Worm (Caenorhabditis elegans) whole organism, L2 larva: ENCODE data around the gene arrd-15.
A peak's percentile ranks its signal among the peaks of the same experiment; 100 is the strongest.

Experiments
- C34F6.9 ChIP-seq: fragments of 150-350 bp; optimal IDR thresholded peaks from 2 replicates; lab custom pipeline; 2014; ENCODE audit warnings: missing biosample characterization, missing genetic modification characterization
- F13H6.1 ChIP-seq: sonication (generic microtip); optimal IDR thresholded peaks from 2 replicates; lab custom pipeline; 2016; ENCODE audit warnings: missing genetic modification characterization, missing compliant biosample characterization
- R02D3.7 ChIP-seq: fragments of 150-350 bp; optimal IDR thresholded peaks from 2 replicates; lab custom pipeline; 2014; ENCODE audit warnings: missing biosample characterization, missing genetic modification characterization
- Y55F3AM.14 ChIP-seq: fragments of 200-800 bp; sonication (Bioruptor generic); optimal IDR thresholded peaks from 2 replicates; lab custom pipeline; 2018; ENCODE audit warnings: mild to moderate bottlenecking, missing genetic modification characterization, missing compliant biosample characterization
- alr-1 ChIP-seq: fragments of 150-350 bp; optimal IDR thresholded peaks from 2 replicates; lab custom pipeline; 2014; ENCODE audit warnings: missing biosample characterization, missing genetic modification characterization
- aly-2 ChIP-seq: fragments of 150-350 bp; optimal IDR thresholded peaks from 2 replicates; lab custom pipeline; 2014; ENCODE audit warnings: missing biosample characterization, missing genetic modification characterization
- ama-1 ChIP-seq: fragments of 150-350 bp; optimal IDR thresholded peaks from 2 replicates; lab custom pipeline; 2018; ENCODE audit warnings: inconsistent platforms
- blmp-1 ChIP-seq: sonication (generic microtip); optimal IDR thresholded peaks from 2 replicates; lab custom pipeline; 2017; ENCODE audit warnings: missing genetic modification characterization, mild to moderate bottlenecking, missing compliant biosample characterization, antibody characterized with exemption, moderate library complexity; ENCODE audit not compliant: insufficient read depth
- ceh-16 ChIP-seq: fragments of 150-350 bp; optimal IDR thresholded peaks from 2 replicates; lab custom pipeline; 2014; ENCODE audit warnings: missing biosample characterization, missing genetic modification characterization
- ceh-82 ChIP-seq: fragments of 150-350 bp; optimal IDR thresholded peaks from 2 replicates; lab custom pipeline; 2014; ENCODE audit warnings: missing biosample characterization, missing genetic modification characterization
- crh-2 ChIP-seq: sonication (generic microtip); optimal IDR thresholded peaks from 2 replicates; lab custom pipeline; 2017; ENCODE audit warnings: missing biosample characterization, missing genetic modification characterization
- dmd-4 ChIP-seq: sonication (generic microtip); optimal IDR thresholded peaks from 2 replicates; lab custom pipeline; 2017; ENCODE audit warnings: missing biosample characterization, missing genetic modification characterization
- egl-27 ChIP-seq: sonication (generic microtip); optimal IDR thresholded peaks from 3 replicates; lab custom pipeline; 2017; ENCODE audit warnings: missing biosample characterization, missing genetic modification reagents, missing genetic modification characterization
- elt-1 ChIP-seq: fragments of 150-350 bp; optimal IDR thresholded peaks from 2 replicates; lab custom pipeline; 2014; ENCODE audit warnings: missing biosample characterization, missing genetic modification characterization
- elt-3 ChIP-seq: sonication (generic microtip); optimal IDR thresholded peaks from 2 replicates; lab custom pipeline; 2017; ENCODE audit warnings: missing biosample characterization, missing genetic modification characterization
- fos-1 ChIP-seq: fragments of 150-350 bp; optimal IDR thresholded peaks from 2 replicates; lab custom pipeline; 2014; ENCODE audit warnings: missing biosample characterization, missing genetic modification characterization
- gmeb-1 ChIP-seq: fragments of 150-350 bp; optimal IDR thresholded peaks from 2 replicates; lab custom pipeline; 2014; ENCODE audit warnings: missing biosample characterization, missing genetic modification characterization
- lin-11 ChIP-seq: fragments of 150-350 bp; sonication (generic microtip); optimal IDR thresholded peaks from 2 replicates; lab custom pipeline; 2014; ENCODE audit warnings: missing biosample characterization, missing genetic modification characterization, inconsistent platforms, mixed read lengths
- lin-13 ChIP-seq: fragments of 150-350 bp; optimal IDR thresholded peaks from 2 replicates; lab custom pipeline; 2014; ENCODE audit warnings: missing biosample characterization, missing genetic modification reagents, missing genetic modification characterization
- lin-39 ChIP-seq: fragments of 150-350 bp; optimal IDR thresholded peaks from 2 replicates; lab custom pipeline; 2014; ENCODE audit warnings: missing biosample characterization, missing genetic modification reagents, missing genetic modification characterization
- lsy-2 ChIP-seq, 2 experiments: fragments of 150-350 bp in 1 of 2; sonication (generic microtip) in 1 of 2; optimal IDR thresholded peaks; 2 replicates each; lab custom pipeline; 2014 to 2017; ENCODE audit warnings: missing biosample characterization in 2 of 2, missing genetic modification characterization in 2 of 2
- mab-5 ChIP-seq: fragments of 150-350 bp; optimal IDR thresholded peaks from 2 replicates; lab custom pipeline; 2014; ENCODE audit warnings: missing biosample characterization, missing genetic modification characterization
- mbf-1 ChIP-seq: sonication (generic microtip); optimal IDR thresholded peaks from 2 replicates; lab custom pipeline; 2017; ENCODE audit warnings: missing biosample characterization, missing genetic modification characterization
- mdl-1 ChIP-seq, 2 experiments: fragments of 150-350 bp in 1 of 2; sonication (generic microtip) in 1 of 2; optimal IDR thresholded peaks; 2 replicates each; lab custom pipeline; 2017; ENCODE audit warnings: missing biosample characterization in 2 of 2, missing genetic modification characterization in 2 of 2
- nhr-10 ChIP-seq: sonication (generic microtip); optimal IDR thresholded peaks from 2 replicates; lab custom pipeline; 2017; ENCODE audit warnings: missing biosample characterization, missing genetic modification characterization
- nhr-11 ChIP-seq: fragments of 150-350 bp; optimal IDR thresholded peaks from 2 replicates; lab custom pipeline; 2014; ENCODE audit warnings: missing biosample characterization, missing genetic modification characterization
- nhr-12 ChIP-seq: fragments of 150-350 bp; optimal IDR thresholded peaks from 2 replicates; lab custom pipeline; 2014; ENCODE audit warnings: missing biosample characterization, missing genetic modification characterization
- nhr-129 ChIP-seq: fragments of 150-350 bp; optimal IDR thresholded peaks from 2 replicates; lab custom pipeline; 2014; ENCODE audit warnings: missing biosample characterization, missing genetic modification characterization
- nhr-21 ChIP-seq: fragments of 150-350 bp; optimal IDR thresholded peaks from 2 replicates; lab custom pipeline; 2014; ENCODE audit warnings: missing biosample characterization, missing genetic modification characterization
- nhr-23 ChIP-seq: fragments of 150-350 bp; optimal IDR thresholded peaks from 2 replicates; lab custom pipeline; 2014; ENCODE audit warnings: missing biosample characterization, missing genetic modification reagents, missing genetic modification characterization
- nhr-237 ChIP-seq: fragments of 150-350 bp; optimal IDR thresholded peaks from 2 replicates; lab custom pipeline; 2014; ENCODE audit warnings: missing biosample characterization, missing genetic modification characterization
- nhr-25 ChIP-seq: fragments of 150-350 bp; sonication (generic microtip); optimal IDR thresholded peaks from 3 replicates; lab custom pipeline; 2014; ENCODE audit warnings: missing biosample characterization, missing genetic modification characterization
- nhr-6 ChIP-seq: fragments of 150-350 bp; optimal IDR thresholded peaks from 2 replicates; lab custom pipeline; 2014; ENCODE audit warnings: missing biosample characterization, missing genetic modification characterization
- nhr-77 ChIP-seq: fragments of 150-350 bp; optimal IDR thresholded peaks from 2 replicates; lab custom pipeline; 2014; ENCODE audit warnings: missing biosample characterization, missing genetic modification characterization
- peb-1 ChIP-seq: fragments of 150-350 bp; optimal IDR thresholded peaks from 2 replicates; lab custom pipeline; 2014; ENCODE audit warnings: missing biosample characterization, missing genetic modification characterization
- sem-4 ChIP-seq: fragments of 150-350 bp; optimal IDR thresholded peaks from 2 replicates; lab custom pipeline; 2014; ENCODE audit warnings: missing biosample characterization, missing genetic modification reagents, missing genetic modification characterization
- skn-1 ChIP-seq: sonication (generic microtip); optimal IDR thresholded peaks from 2 replicates; lab custom pipeline; 2017; ENCODE audit warnings: missing biosample characterization, missing genetic modification characterization
- sma-3 ChIP-seq: sonication (generic microtip); optimal IDR thresholded peaks from 2 replicates; lab custom pipeline; 2016; ENCODE audit warnings: missing genetic modification reagents, missing genetic modification characterization, missing compliant biosample characterization
- sma-9 ChIP-seq, 2 experiments: fragments of 150-350 bp in 1 of 2; sonication (generic microtip) in 1 of 2; optimal IDR thresholded peaks; 2 replicates each; lab custom pipeline; 2014 to 2016; ENCODE audit warnings: missing genetic modification characterization in 2 of 2, mild to moderate bottlenecking in 1 of 2, missing biosample characterization in 1 of 2, missing compliant biosample characterization in 1 of 2, missing genetic modification reagents in 1 of 2, moderate library complexity in 1 of 2
- snpc-4 ChIP-seq: fragments of 150-350 bp; optimal IDR thresholded peaks from 2 replicates; lab custom pipeline; 2014; ENCODE audit warnings: missing biosample characterization, missing genetic modification characterization
- unc-39 ChIP-seq: fragments of 150-350 bp; optimal IDR thresholded peaks from 2 replicates; lab custom pipeline; 2014; ENCODE audit warnings: missing biosample characterization, missing genetic modification characterization
- unc-55 ChIP-seq: fragments of 150-350 bp; sonication (generic microtip); optimal IDR thresholded peaks from 3 replicates; lab custom pipeline; 2014; ENCODE audit warnings: missing biosample characterization, missing genetic modification reagents, missing genetic modification characterization
- unc-62 ChIP-seq: fragments of 150-350 bp; optimal IDR thresholded peaks from 2 replicates; lab custom pipeline; 2014; ENCODE audit warnings: missing biosample characterization, missing genetic modification reagents, missing genetic modification characterization
- zag-1 ChIP-seq: fragments of 150-350 bp; optimal IDR thresholded peaks from 2 replicates; lab custom pipeline; 2014; ENCODE audit warnings: missing biosample characterization, missing genetic modification characterization
- ztf-1 ChIP-seq: fragments of 200-800 bp; sonication (Bioruptor generic); conservative IDR thresholded peaks from 2 replicates; pipeline ENCODE4 v1.3.6; 2022; ENCODE audit warnings: missing genetic modification characterization, missing compliant biosample characterization
- ztf-11 ChIP-seq: sonication (generic microtip); optimal IDR thresholded peaks from 2 replicates; lab custom pipeline; 2017; ENCODE audit warnings: missing biosample characterization, missing genetic modification characterization
- ztf-4 ChIP-seq: fragments of 150-350 bp; optimal IDR thresholded peaks from 2 replicates; lab custom pipeline; 2014; ENCODE audit warnings: missing biosample characterization, missing genetic modification characterization

arrd-15 gene

DNA sequence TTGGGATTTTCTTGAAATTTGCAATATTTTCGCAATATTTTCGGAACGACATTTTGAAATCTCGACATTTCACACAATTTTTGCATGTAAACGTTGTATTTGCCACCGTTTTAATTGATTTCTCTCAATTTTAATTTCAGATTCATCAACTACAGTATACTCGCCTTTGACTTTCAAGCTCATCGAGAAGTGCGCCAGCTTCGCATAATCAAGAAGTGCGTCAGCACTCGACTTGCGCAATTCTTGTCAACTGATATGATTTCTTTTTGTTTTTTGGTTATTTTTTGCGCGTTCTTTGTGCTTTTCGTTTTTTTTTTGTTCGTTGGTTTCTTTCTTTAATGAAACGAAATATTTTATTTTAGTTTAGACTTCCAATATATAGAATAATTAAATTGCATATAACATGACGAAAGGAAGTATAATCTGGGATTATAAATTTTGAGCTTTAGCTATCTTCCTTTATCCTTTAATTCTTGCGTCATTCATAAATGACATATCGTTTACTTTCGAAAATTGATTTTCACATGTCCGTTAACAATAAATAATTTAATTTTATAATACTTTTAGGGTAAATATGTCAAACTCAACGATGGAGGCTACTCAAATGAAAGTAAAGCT lies 42.5 kb upstream of the arrd-15 start, which contains the start of gene famh-136:
Gene famh-136, plus strand, starts transcription at position 568 of the 618 bp plus-strand sequence.
- TF ChIP-seq sma-9 (GFP tag; optimal IDR thresholded peaks at IDR 0.05; lab: Kevin White, UChicago) (peak; percentile 77), sma-9 (tag; optimal IDR thresholded peaks at IDR 0.05; lab: Kevin White, UChicago) (no peak), nhr-77 (tag; lab: Kevin White, UChicago) (peak; percentile 34), Y55F3AM.14 (peak; percentile 90), lin-39 (tag; lab: Kevin White, UChicago) (no peak), ceh-82 (tag; lab: Kevin White, UChicago) (peak; percentile 39), mdl-1 (tag; optimal IDR thresholded peaks at IDR 0.05; lab: Kevin White, UChicago) (peak in 1 of 2 experiments; percentile 5), gmeb-1 (tag; lab: Kevin White, UChicago) (peak; percentile 91), ztf-4 (tag; lab: Kevin White, UChicago) (peak; percentile 66), C34F6.9 (tag; lab: Kevin White, UChicago) (peak; percentile 95), nhr-10 (tag; lab: Kevin White, UChicago) (no peak), crh-2 (tag; lab: Kevin White, UChicago) (peak; percentile 91), blmp-1 (tag; lab: Kevin White, UChicago) (peak; percentile 13), R02D3.7 (no peak), nhr-129 (tag; lab: Kevin White, UChicago) (peak; percentile 88), mab-5 (tag; lab: Kevin White, UChicago) (peak; percentile 69), zag-1 (tag; lab: Kevin White, UChicago) (peak; percentile 4), elt-3 (tag; lab: Kevin White, UChicago) (no peak), lsy-2 (tag; optimal IDR thresholded peaks at IDR 0.05; lab: Kevin White, UChicago) (peak; percentile 81 to 96), lin-13 (GFP tag; lab: Kevin White, UChicago) (peak; percentile 81), ztf-11 (no peak), sma-3 (peak; percentile 87), nhr-21 (tag; lab: Kevin White, UChicago) (peak; percentile 76), nhr-237 (tag; lab: Kevin White, UChicago) (no peak), egl-27 (tag; lab: Kevin White, UChicago) (peak; percentile 11), F13H6.1 (tag; lab: Kevin White, UChicago) (peak; percentile 66), alr-1 (tag; lab: Kevin White, UChicago) (no peak), fos-1 (tag; lab: Kevin White, UChicago) (peak; percentile 87), unc-39 (tag; lab: Kevin White, UChicago) (no peak), aly-2 (tag; lab: Kevin White, UChicago) (no peak), sem-4 (tag; lab: Kevin White, UChicago) (peak; percentile 85), snpc-4 (tag; lab: Kevin White, UChicago) (peak; percentile 19), unc-55 (GFP tag; lab: Kevin White, UChicago) (peak; percentile 80), skn-1 (tag; lab: Kevin White, UChicago) (peak; percentile 33), nhr-23 (tag; lab: Kevin White, UChicago) (no peak), nhr-6 (tag; lab: Kevin White, UChicago) (peak; percentile 72), nhr-25 (tag; lab: Kevin White, UChicago) (peak; percentile 77), ceh-16 (tag; lab: Kevin White, UChicago) (no peak)
- TF ChIP-seq, all 48 proteins: peak for 26

ce11 chrIII:8888956-8889355 lies 40.9 kb upstream of the arrd-15 start, which contains the start of gene ZK637.14:
Gene ZK637.14 (minus strand): TSS chrIII:8889156.
- no peak for TF ChIP-seq ztf-11
- TF ChIP-seq unc-55 (GFP tag; lab: Kevin White, UChicago) = peak; percentile 61
- peak; percentile 9 for TF ChIP-seq nhr-6 (tag; lab: Kevin White, UChicago)
- TF ChIP-seq mab-5 (tag; lab: Kevin White, UChicago) = no peak
- no peak for TF ChIP-seq sem-4 (tag; lab: Kevin White, UChicago)
- TF ChIP-seq ama-1 (lab: Kevin White, UChicago) = peak; percentile 2
- TF ChIP-seq sma-3 = peak; percentile 16
- no peak for TF ChIP-seq nhr-10 (tag; lab: Kevin White, UChicago)
- peak; percentile 95 for TF ChIP-seq fos-1 (tag; lab: Kevin White, UChicago)
- TF ChIP-seq alr-1 (tag; lab: Kevin White, UChicago) = no peak
- TF ChIP-seq snpc-4 (tag; lab: Kevin White, UChicago) = no peak
- no peak for TF ChIP-seq lin-13 (GFP tag; lab: Kevin White, UChicago)
- TF ChIP-seq lsy-2 (tag; optimal IDR thresholded peaks at IDR 0.05; lab: Kevin White, UChicago) = peak; percentile 45 to 76
- no peak for TF ChIP-seq unc-62 (GFP tag; lab: Kevin White, UChicago)
- no peak for TF ChIP-seq ztf-1 (GFP tag; lab: Robert Waterston, UW)
- TF ChIP-seq lin-11 = peak; percentile 39
- TF ChIP-seq elt-3 (tag; lab: Kevin White, UChicago) = no peak
- TF ChIP-seq peb-1 = no peak
- no peak for TF ChIP-seq nhr-11 (tag; lab: Kevin White, UChicago)
- TF ChIP-seq nhr-129 (tag; lab: Kevin White, UChicago) = peak; percentile 71
- no peak for TF ChIP-seq ztf-4 (tag; lab: Kevin White, UChicago)
- TF ChIP-seq gmeb-1 (tag; lab: Kevin White, UChicago) = peak; percentile 49
- no peak for TF ChIP-seq nhr-12 (tag; lab: Kevin White, UChicago)
- no peak for TF ChIP-seq unc-39 (tag; lab: Kevin White, UChicago)
- TF ChIP-seq dmd-4 (tag; lab: Kevin White, UChicago) = no peak
- no peak for TF ChIP-seq mbf-1
- TF ChIP-seq blmp-1 (tag; lab: Kevin White, UChicago) = no peak
- TF ChIP-seq R02D3.7 = no peak
- no peak for TF ChIP-seq mdl-1 (tag; optimal IDR thresholded peaks at IDR 0.05; lab: Kevin White, UChicago)
- TF ChIP-seq ceh-16 (tag; lab: Kevin White, UChicago) = no peak
- TF ChIP-seq nhr-237 (tag; lab: Kevin White, UChicago) = no peak
- TF ChIP-seq nhr-25 (tag; lab: Kevin White, UChicago) = peak; percentile 3
- TF ChIP-seq elt-1 (tag; lab: Kevin White, UChicago) = no peak
- TF ChIP-seq skn-1 (tag; lab: Kevin White, UChicago) = peak; percentile 73
- no peak for TF ChIP-seq nhr-23 (tag; lab: Kevin White, UChicago)
